Worm (Caenorhabditis elegans) whole organism, late embryonic: ENCODE results near the gene cyp-34A7.

Source experiments
- T23F11.4 ChIP-seq: fragments of 200-800 bp; sonication (Bioruptor generic); optimal IDR thresholded peaks from 2 replicates; lab custom pipeline; 2018; ENCODE audit warnings: mild to moderate bottlenecking, missing genetic modification characterization, missing compliant biosample characterization
- pqm-1 ChIP-seq: sonication (generic microtip); optimal IDR thresholded peaks from 2 replicates; lab custom pipeline; 2016; ENCODE audit warnings: missing genetic modification characterization, missing compliant biosample characterization

DNA sequence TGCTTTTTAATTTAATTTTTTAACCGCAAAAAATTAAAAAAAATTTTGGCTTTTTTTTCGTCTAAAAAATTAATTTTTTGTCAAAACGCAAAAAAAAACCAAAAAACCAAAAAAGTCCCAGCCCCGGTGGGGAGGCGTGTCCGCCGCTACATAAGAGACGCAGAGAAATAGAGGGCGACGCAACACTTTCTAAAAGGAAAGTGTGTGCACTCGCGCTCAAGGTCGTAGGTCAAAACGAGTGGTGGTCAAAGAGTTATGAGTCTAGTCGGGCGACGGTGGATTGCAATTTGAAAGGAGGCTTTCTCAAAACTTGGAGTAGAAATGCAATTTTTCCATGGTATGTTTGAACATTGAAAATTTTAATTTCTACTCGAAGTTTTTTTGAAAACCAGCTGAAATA, 41.0 kb upstream of the cyp-34A7 start:
- TF ChIP-seq pqm-1: no peak
- no peak for TF ChIP-seq T23F11.4 (GFP tag; lab: Kevin White, UChicago)
